Fruit fly (Drosophila melanogaster) whole organism, embryonic: ENCODE data around the gene RNF220.

Experiments used
- Ada2b ChIP-seq: fragments of 200-800 bp; sonication (Bioruptor generic); IDR thresholded peaks from 2 replicates; pipeline ENCODE4 v1.3.6; 2022; ENCODE audit warnings: missing biosample characterization, missing genetic modification characterization
- Blimp-1 ChIP-seq: fragments of 200-800 bp; sonication (Bioruptor generic); optimal IDR thresholded peaks from 3 replicates; lab custom pipeline; 2018; ENCODE audit warnings: missing biosample characterization, missing genetic modification characterization, mild to moderate bottlenecking, moderate library complexity, missing genetic modification reagents
- CG10959 ChIP-seq: fragments of 200-800 bp; sonication (Bioruptor generic); IDR thresholded peaks from 2 replicates; pipeline ENCODE4 v1.3.6; 2022; ENCODE audit warnings: missing biosample characterization, missing genetic modification characterization
- CG11247 ChIP-seq: fragments of 200-800 bp; sonication (Bioruptor generic); IDR thresholded peaks from 2 replicates; pipeline ENCODE4 v1.3.6; 2022; ENCODE audit warnings: missing biosample characterization, missing genetic modification characterization
- CG12744 ChIP-seq: fragments of 200-800 bp; sonication (Bioruptor generic); optimal IDR thresholded peaks from 2 replicates; lab custom pipeline; 2016; ENCODE audit warnings: missing biosample characterization, missing genetic modification characterization
- CG13894 ChIP-seq: fragments of 200-800 bp; sonication (Bioruptor generic); optimal IDR thresholded peaks from 3 replicates; lab custom pipeline; 2018; ENCODE audit warnings: missing biosample characterization, mild to moderate bottlenecking, missing genetic modification characterization, moderate library complexity
- CG14441 ChIP-seq: fragments of 200-800 bp; sonication (Bioruptor generic); IDR thresholded peaks from 2 replicates; pipeline ENCODE4 v1.3.6; 2022; ENCODE audit warnings: missing biosample characterization, missing genetic modification characterization
- CG14860 ChIP-seq: fragments of 200-800 bp; sonication (Bioruptor generic); IDR thresholded peaks from 3 replicates; pipeline ENCODE4 v1.3.6; 2022; ENCODE audit warnings: missing biosample characterization, missing genetic modification characterization; ENCODE audit not compliant: partially characterized antibody
- CG16815 ChIP-seq: fragments of 200-800 bp; sonication (Bioruptor generic); optimal IDR thresholded peaks from 3 replicates; lab custom pipeline; 2017; ENCODE audit warnings: missing biosample characterization, mild to moderate bottlenecking, missing genetic modification characterization
- CG16863 ChIP-seq: fragments of 200-800 bp; sonication (Bioruptor generic); optimal IDR thresholded peaks from 3 replicates; lab custom pipeline; 2016; ENCODE audit warnings: missing biosample characterization, missing genetic modification characterization
- CG17829 ChIP-seq: fragments of 200-800 bp; optimal IDR thresholded peaks from 2 replicates; lab custom pipeline; 2019; ENCODE audit warnings: missing biosample characterization, mild to moderate bottlenecking, missing genetic modification characterization, moderate library complexity
- CG18619 ChIP-seq: fragments of 200-800 bp; sonication (Bioruptor generic); optimal IDR thresholded peaks from 3 replicates; lab custom pipeline; 2017; ENCODE audit warnings: missing biosample characterization, mild to moderate bottlenecking, missing genetic modification characterization
- CG3065 ChIP-seq: fragments of 200-800 bp; sonication (Bioruptor generic); optimal IDR thresholded peaks from 2 replicates; lab custom pipeline; 2016; ENCODE audit warnings: missing biosample characterization, missing genetic modification characterization
- CG31441 ChIP-seq: fragments of 200-800 bp; sonication (Bioruptor generic); IDR thresholded peaks from 2 replicates; pipeline ENCODE4 v1.3.6; 2022; ENCODE audit warnings: missing biosample characterization, missing genetic modification characterization
- CG43689 ChIP-seq: fragments of 200-800 bp; sonication (Bioruptor generic); IDR thresholded peaks from 2 replicates; pipeline ENCODE4 v1.3.6; 2022; ENCODE audit warnings: missing biosample characterization, missing genetic modification characterization
- CG4730 ChIP-seq: fragments of 200-800 bp; sonication (Bioruptor generic); IDR thresholded peaks from 2 replicates; pipeline ENCODE4 v1.3.6; 2022; ENCODE audit warnings: missing biosample characterization, missing genetic modification characterization
- CG5245 ChIP-seq: fragments of 200-800 bp; sonication (Bioruptor generic); optimal IDR thresholded peaks from 3 replicates; lab custom pipeline; 2016; ENCODE audit warnings: missing biosample characterization, missing genetic modification characterization
- CG5953 ChIP-seq: fragments of 200-800 bp; sonication (Bioruptor generic); IDR thresholded peaks from 2 replicates; pipeline ENCODE4 v1.3.6; 2022; ENCODE audit warnings: missing biosample characterization, missing genetic modification characterization
- CG6254 ChIP-seq: fragments of 200-800 bp; sonication (Bioruptor generic); optimal IDR thresholded peaks from 3 replicates; lab custom pipeline; 2017; ENCODE audit warnings: mild to moderate bottlenecking, missing biosample characterization, missing genetic modification reagents, missing genetic modification characterization
- CG6272 ChIP-seq: fragments of 200-800 bp; sonication (Bioruptor generic); IDR thresholded peaks from 2 replicates; pipeline ENCODE4 v1.3.6; 2022; ENCODE audit warnings: missing biosample characterization, missing genetic modification characterization
- CG8765 ChIP-seq: fragments of 200-800 bp; sonication (Bioruptor generic); IDR thresholded peaks from 2 replicates; pipeline ENCODE4 v1.3.6; 2022; ENCODE audit warnings: missing biosample characterization, missing genetic modification characterization
- CG8924 ChIP-seq: fragments of 200-800 bp; optimal IDR thresholded peaks from 3 replicates; lab custom pipeline; 2019; ENCODE audit warnings: missing biosample characterization, mild to moderate bottlenecking, missing genetic modification characterization, moderate library complexity
- CHES-1-like ChIP-seq: fragments of 200-800 bp; sonication (Bioruptor generic); optimal IDR thresholded peaks from 2 replicates; lab custom pipeline; 2016; ENCODE audit warnings: missing biosample characterization, missing genetic modification characterization
- Dfd ChIP-seq, 2 experiments: fragments of >200 bp; optimal IDR thresholded peaks; 2 replicates each; lab custom pipeline; 2017; ENCODE audit warnings: missing biosample characterization in 2 of 2, missing genetic modification characterization in 2 of 2
- Dp ChIP-seq: fragments of 200-800 bp; sonication (Bioruptor generic); optimal IDR thresholded peaks from 2 replicates; lab custom pipeline; 2018; ENCODE audit warnings: missing biosample characterization, mild to moderate bottlenecking, missing genetic modification characterization, moderate library complexity
- Jarid2 ChIP-seq: fragments of 200-800 bp; sonication (Bioruptor generic); optimal IDR thresholded peaks from 3 replicates; lab custom pipeline; 2017; ENCODE audit warnings: mild to moderate bottlenecking, missing biosample characterization, missing genetic modification reagents, missing genetic modification characterization
- NfI ChIP-seq: fragments of 200-800 bp; sonication (Bioruptor generic); optimal IDR thresholded peaks from 3 replicates; lab custom pipeline; 2018; ENCODE audit warnings: missing biosample characterization, mild to moderate bottlenecking, missing genetic modification characterization, moderate library complexity
- Six4 ChIP-seq: fragments of 200-800 bp; sonication (Bioruptor generic); optimal IDR thresholded peaks from 2 replicates; lab custom pipeline; 2016; ENCODE audit warnings: missing biosample characterization, missing genetic modification characterization
- Sry-β ChIP-seq: fragments of 200-800 bp; sonication (Bioruptor generic); optimal IDR thresholded peaks from 2 replicates; lab custom pipeline; 2018; ENCODE audit warnings: missing biosample characterization, mild to moderate bottlenecking, missing genetic modification characterization, moderate library complexity
- Taf1 ChIP-seq: fragments of 200-800 bp; sonication (Bioruptor generic); IDR thresholded peaks from 2 replicates; pipeline ENCODE4 v1.3.6; 2022; ENCODE audit warnings: missing biosample characterization, missing genetic modification characterization
- aop ChIP-seq: fragments of 200-800 bp; sonication (Bioruptor generic); IDR thresholded peaks from 2 replicates; pipeline ENCODE4 v1.3.6; 2022; ENCODE audit warnings: missing biosample characterization, missing genetic modification characterization
- caup ChIP-seq: fragments of 200-800 bp; sonication (Bioruptor generic); optimal IDR thresholded peaks from 3 replicates; lab custom pipeline; 2017; ENCODE audit warnings: missing biosample characterization, mild to moderate bottlenecking, missing genetic modification characterization, moderate library complexity; ENCODE audit not compliant: severe bottlenecking
- ci ChIP-seq: fragments of 200-800 bp; sonication (Bioruptor generic); IDR thresholded peaks from 3 replicates; pipeline ENCODE4 v1.3.6; 2022; ENCODE audit warnings: missing biosample characterization, missing genetic modification characterization
- corto ChIP-seq: fragments of 200-800 bp; sonication (Bioruptor generic); optimal IDR thresholded peaks from 2 replicates; lab custom pipeline; 2016; ENCODE audit warnings: missing biosample characterization, mild to moderate bottlenecking, missing genetic modification characterization, moderate library complexity
- crp ChIP-seq, 2 experiments: fragments of 200-800 bp; sonication (Bioruptor generic); optimal IDR thresholded peaks; 2 replicates in 1 of 2; 3 replicates in 1 of 2; lab custom pipeline; 2017; ENCODE audit warnings: missing biosample characterization in 2 of 2, missing genetic modification characterization in 2 of 2, mild to moderate bottlenecking in 1 of 2, moderate library complexity in 1 of 2
- dmrt99B ChIP-seq: fragments of 200-800 bp; sonication (Bioruptor generic); optimal IDR thresholded peaks from 2 replicates; lab custom pipeline; 2018; ENCODE audit warnings: missing biosample characterization, mild to moderate bottlenecking, missing genetic modification characterization, moderate library complexity
- ewg ChIP-seq: fragments of 200-800 bp; sonication (Bioruptor generic); optimal IDR thresholded peaks from 3 replicates; lab custom pipeline; 2017; ENCODE audit warnings: mild to moderate bottlenecking, missing biosample characterization, missing genetic modification reagents, missing genetic modification characterization
- fd96Cb ChIP-seq: fragments of 200-800 bp; sonication (Bioruptor generic); optimal IDR thresholded peaks from 2 replicates; lab custom pipeline; 2018; ENCODE audit warnings: missing biosample characterization, mild to moderate bottlenecking, missing genetic modification characterization, moderate library complexity
- gfzf ChIP-seq: fragments of 200-800 bp; sonication (Bioruptor generic); optimal IDR thresholded peaks from 2 replicates; lab custom pipeline; 2016; ENCODE audit warnings: missing biosample characterization, mild to moderate bottlenecking, missing genetic modification characterization, moderate library complexity
- hth ChIP-seq: fragments of >200 bp; optimal IDR thresholded peaks from 2 replicates; lab custom pipeline; 2017; ENCODE audit warnings: inconsistent platforms
- insv ChIP-seq, 2 experiments: fragments of 200-800 bp; sonication (Bioruptor generic); optimal IDR thresholded peaks; 3 replicates each; lab custom pipeline; 2016 to 2018; ENCODE audit warnings: missing biosample characterization in 2 of 2, missing genetic modification characterization in 2 of 2
- inv ChIP-seq: fragments of 200-800 bp; sonication (Bioruptor generic); IDR thresholded peaks from 2 replicates; pipeline ENCODE4 v1.3.6; 2022; ENCODE audit warnings: missing biosample characterization, missing genetic modification characterization; ENCODE audit not compliant: partially characterized antibody
- oc ChIP-seq: fragments of 200-800 bp; sonication (Bioruptor generic); optimal IDR thresholded peaks from 2 replicates; lab custom pipeline; 2018; ENCODE audit warnings: missing biosample characterization, mild to moderate bottlenecking, missing genetic modification characterization, moderate library complexity
- p53 ChIP-seq: fragments of 200-800 bp; sonication (Bioruptor generic); optimal IDR thresholded peaks from 2 replicates; lab custom pipeline; 2016; ENCODE audit warnings: missing biosample characterization, missing genetic modification characterization
- ranshi ChIP-seq: fragments of 200-800 bp; sonication (Bioruptor generic); IDR thresholded peaks from 2 replicates; pipeline ENCODE4 v1.3.6; 2022; ENCODE audit warnings: missing biosample characterization, missing genetic modification characterization
- row ChIP-seq: fragments of 200-800 bp; sonication (Bioruptor generic); IDR thresholded peaks from 3 replicates; pipeline ENCODE4 v1.3.6; 2022; ENCODE audit warnings: missing biosample characterization, missing genetic modification characterization
- schlank ChIP-seq: fragments of 200-800 bp; sonication (Bioruptor generic); optimal IDR thresholded peaks from 2 replicates; lab custom pipeline; 2018; ENCODE audit warnings: missing biosample characterization, mild to moderate bottlenecking, missing genetic modification characterization
- slbo ChIP-seq: fragments of 200-800 bp; sonication (Bioruptor generic); IDR thresholded peaks from 2 replicates; pipeline ENCODE4 v1.3.6; 2022; ENCODE audit warnings: missing biosample characterization, missing genetic modification characterization
- unpg ChIP-seq: fragments of 200-800 bp; sonication (Bioruptor generic); optimal IDR thresholded peaks from 3 replicates; lab custom pipeline; 2018; ENCODE audit warnings: missing biosample characterization, mild to moderate bottlenecking, missing genetic modification characterization, moderate library complexity
- usp ChIP-seq: fragments of >200 bp; optimal IDR thresholded peaks from 2 replicates; lab custom pipeline; 2017; ENCODE audit warnings: missing biosample characterization, missing genetic modification characterization

Gene RNF220

dm6 chr3R:22686336-22686874, 39.8 kb downstream of the RNF220 start, which contains the start of the genes Gclm and CG17625 (continued):
- TF ChIP-seq CG14860 = peak; percentile 73; the same call in 2 of the 3 replicates
- no peak for TF ChIP-seq CG43689
- TF ChIP-seq CG3065 (GFP tag; lab: Kevin White, UChicago) = no peak
- peak; percentile 60; the same call in 1 of the 2 replicates for TF ChIP-seq inv (GFP tag; lab: Robert Waterston, UW)
- peak; percentile 74 for TF ChIP-seq ci (GFP tag; lab: Robert Waterston, UW)
- TF ChIP-seq CG11247 (GFP tag; lab: Robert Waterston, UW) = no peak
- TF ChIP-seq CG14441 (GFP tag; lab: Robert Waterston, UW) = peak; percentile 49; the same call in 1 of the 2 replicates
- peak; percentile 67 for TF ChIP-seq CG8924 (tag; lab: Kevin White, UChicago)
- 0 out of 2 replicates have a peak, but pooled peaks have one; percentile 47 for TF ChIP-seq CG5953 (GFP tag; lab: Robert Waterston, UW)
- peak; percentile 27 for TF ChIP-seq CG12744
- peak; percentile 60 for TF ChIP-seq caup
- TF ChIP-seq NfI (GFP tag; lab: Kevin White, UChicago) = peak; percentile 54
- peak; percentile 33 for TF ChIP-seq ewg (GFP tag; lab: Kevin White, UChicago)
- TF ChIP-seq Taf1 (GFP tag; lab: Robert Waterston, UW) = no peak
- TF ChIP-seq CG6254 (GFP tag; lab: Kevin White, UChicago) = peak; percentile 31
- peak; percentile 65 for TF ChIP-seq CG13894 (tag; lab: Kevin White, UChicago)
- TF ChIP-seq CG31441 (GFP tag; lab: Robert Waterston, UW) = peak; percentile 52; the same call in 1 of the 2 replicates
- peak; percentile 66 for TF ChIP-seq CHES-1-like (GFP tag; lab: Kevin White, UChicago)
- TF ChIP-seq Jarid2 = peak; percentile 73
- TF ChIP-seq CG6272 (GFP tag; lab: Robert Waterston, UW) = peak; percentile 58; the same call in 1 of the 2 replicates
- TF ChIP-seq slbo = peak; percentile 77
- TF ChIP-seq Six4 (GFP tag; lab: Kevin White, UChicago) = no peak
- TF ChIP-seq hth (lab: Kevin White, UChicago) = no peak
- TF ChIP-seq dmrt99B (tag; lab: Kevin White, UChicago) = peak; percentile 36
- TF ChIP-seq corto (GFP tag; lab: Kevin White, UChicago) = no peak
- no peak for TF ChIP-seq aop (GFP tag; lab: Robert Waterston, UW)
- 0 out of 2 replicates have a peak, but pooled peaks have one; percentile 4 for TF ChIP-seq ranshi (GFP tag; lab: Robert Waterston, UW)
- no peak for TF ChIP-seq Dfd (GFP tag; optimal IDR thresholded peaks at IDR 0.05; lab: Kevin White, UChicago)
- peak; percentile 43 for TF ChIP-seq Ada2b
- TF ChIP-seq Sry-β (GFP tag; lab: Kevin White, UChicago) = no peak
- peak; percentile 27; the same call in 1 of the 2 replicates for TF ChIP-seq CG10959 (GFP tag; lab: Robert Waterston, UW)
- no peak for TF ChIP-seq p53
- no peak for TF ChIP-seq CG5245 (GFP tag; lab: Kevin White, UChicago)
- no peak for TF ChIP-seq fd96Cb (tag; lab: Kevin White, UChicago)
- no peak for TF ChIP-seq CG4730 (GFP tag; lab: Robert Waterston, UW)
- TF ChIP-seq CG8765 (GFP tag; lab: Robert Waterston, UW) = no peak
- peak; percentile 74 for TF ChIP-seq CG17829 (tag; lab: Kevin White, UChicago)
- TF ChIP-seq Blimp-1 = peak; percentile 38
- TF ChIP-seq Dp = peak; percentile 72
- no peak for TF ChIP-seq usp
- no peak for TF ChIP-seq insv (GFP tag; optimal IDR thresholded peaks at IDR 0.05; lab: Kevin White, UChicago)
- TF ChIP-seq row (GFP tag; lab: Robert Waterston, UW) = peak; percentile 88
- peak; percentile 7 for TF ChIP-seq CG16815 (GFP tag; lab: Kevin White, UChicago)
- no peak for TF ChIP-seq CG16863 (GFP tag; lab: Kevin White, UChicago)
- TF ChIP-seq CG18619 (GFP tag; lab: Kevin White, UChicago) = peak; percentile 45
- peak; percentile 42 for TF ChIP-seq unpg (GFP tag; lab: Kevin White, UChicago)
- peak; percentile 3 for TF ChIP-seq oc (tag; lab: Kevin White, UChicago)
- peak in 1 of 2 experiments; percentile 14 for TF ChIP-seq crp (GFP tag; optimal IDR thresholded peaks at IDR 0.05; lab: Kevin White, UChicago)
- TF ChIP-seq schlank (tag; lab: Kevin White, UChicago) = peak; percentile 22
- peak; percentile 9 for TF ChIP-seq gfzf (GFP tag; lab: Kevin White, UChicago)
